Fruit fly (Drosophila melanogaster) whole organism: ENCODE measurements around the gene CG14402.

Experiments used
- CG8478 ChIP-seq: fragments of >200 bp; optimal IDR thresholded peaks from 2 replicates; lab custom pipeline; 2018; ENCODE audit warnings: inconsistent platforms
- Dll ChIP-seq: fragments of >200 bp; optimal IDR thresholded peaks from 2 replicates; lab custom pipeline; 2017
- EcR ChIP-seq, 2 experiments: fragments of >200 bp; optimal IDR thresholded peaks; 2 replicates each; lab custom pipeline; 2017; ENCODE audit warnings: missing biosample characterization in 2 of 2, missing genetic modification characterization in 2 of 2, missing genetic modification reagents in 2 of 2
- psq ChIP-seq: fragments of >200 bp; optimal IDR thresholded peaks from 2 replicates; lab custom pipeline; 2017
- usp ChIP-seq: fragments of >200 bp; optimal IDR thresholded peaks from 2 replicates; lab custom pipeline; 2017; ENCODE audit warnings: missing biosample characterization, missing genetic modification characterization, mixed read lengths

- TF ChIP-seq Dll (no peak), CG8478 (no peak), psq (no peak), usp (GFP tag; lab: Kevin White, UChicago) (no peak), EcR (GFP tag; optimal IDR thresholded peaks at IDR 0.05; lab: Kevin White, UChicago) (no peak)
Observed at dm6 chr2L:20807617-20808509, 41.2 kb upstream of the CG14402 start.
